Worm (Caenorhabditis elegans) whole organism, midembryonic: Measurements from ENCODE around the gene aat-8.

Source experiments
- cog-1 ChIP-seq: sonication (generic microtip); optimal IDR thresholded peaks from 2 replicates; lab custom pipeline; 2016; ENCODE audit warnings: missing genetic modification characterization, missing compliant biosample characterization
- klf-2 ChIP-seq: fragments of 200-800 bp; sonication (Bioruptor generic); conservative IDR thresholded peaks from 2 replicates; pipeline ENCODE4 v1.3.6; 2022; ENCODE audit warnings: missing genetic modification reagents, missing genetic modification characterization, missing compliant biosample characterization
- ztf-23 ChIP-seq: fragments of 200-800 bp; sonication (Bioruptor generic); IDR thresholded peaks from 2 replicates; pipeline ENCODE4 v1.3.6; 2022; ENCODE audit warnings: missing genetic modification reagents, missing genetic modification characterization, missing compliant biosample characterization

ce11 chrIV:3857999-3858552 lies 6.8 kb downstream of the aat-8 start:
- no peak for TF ChIP-seq cog-1 (tag; lab: Kevin White, UChicago)
- TF ChIP-seq klf-2 (GFP tag; lab: Robert Waterston, UW): no peak
- TF ChIP-seq ztf-23 (GFP tag; lab: Robert Waterston, UW): no peak
